Fruit fly (Drosophila melanogaster) whole organism, prepupa: Measurements from ENCODE around the gene Swip-1.
A peak's percentile ranks its signal among the peaks of the same experiment; 100 is the strongest.

Source experiments
- Blimp-1 ChIP-seq: fragments of 200-800 bp; sonication (Bioruptor generic); optimal IDR thresholded peaks from 3 replicates; lab custom pipeline; 2017; ENCODE audit warnings: missing biosample characterization, missing genetic modification characterization, mild to moderate bottlenecking, moderate library complexity, missing genetic modification reagents
- CG10631 ChIP-seq: fragments of 200-800 bp; sonication (Bioruptor generic); optimal IDR thresholded peaks from 2 replicates; lab custom pipeline; 2016; ENCODE audit warnings: missing biosample characterization, missing genetic modification characterization
- CG10669 ChIP-seq: fragments of 200-800 bp; sonication (Bioruptor generic); optimal IDR thresholded peaks from 3 replicates; lab custom pipeline; 2018; ENCODE audit warnings: missing biosample characterization, mild to moderate bottlenecking, missing genetic modification characterization, moderate library complexity
- CG11294 ChIP-seq: fragments of 200-800 bp; sonication (Bioruptor generic); IDR thresholded peaks from 2 replicates; pipeline ENCODE4 v1.3.6; 2022; ENCODE audit warnings: missing biosample characterization, missing genetic modification characterization
- CG11762 ChIP-seq: fragments of 200-800 bp; sonication (Bioruptor generic); optimal IDR thresholded peaks from 3 replicates; lab custom pipeline; 2016; ENCODE audit warnings: missing biosample characterization, missing genetic modification characterization; ENCODE audit not compliant: insufficient read depth
- CG15336 ChIP-seq: fragments of 200-800 bp; sonication (Bioruptor generic); IDR thresholded peaks from 2 replicates; pipeline ENCODE4 v1.3.6; 2022; ENCODE audit warnings: missing biosample characterization, missing genetic modification characterization
- CG1621 ChIP-seq: fragments of 200-800 bp; sonication (Bioruptor generic); optimal IDR thresholded peaks from 3 replicates; lab custom pipeline; 2018; ENCODE audit warnings: missing biosample characterization, mild to moderate bottlenecking, missing genetic modification characterization
- CG16779 ChIP-seq: fragments of 200-800 bp; sonication (Bioruptor generic); optimal IDR thresholded peaks from 3 replicates; lab custom pipeline; 2017; ENCODE audit warnings: missing biosample characterization, mild to moderate bottlenecking, missing genetic modification characterization
- CG31627 ChIP-seq: fragments of 200-800 bp; sonication (Bioruptor generic); optimal IDR thresholded peaks from 3 replicates; lab custom pipeline; 2016; ENCODE audit warnings: missing biosample characterization, missing genetic modification characterization
- CG32006 ChIP-seq: fragments of 200-800 bp; sonication (Bioruptor generic); optimal IDR thresholded peaks from 3 replicates; lab custom pipeline; 2017; ENCODE audit warnings: missing biosample characterization, mild to moderate bottlenecking, missing genetic modification characterization
- CG3919 ChIP-seq: fragments of 200-800 bp; sonication (Bioruptor generic); optimal IDR thresholded peaks from 3 replicates; lab custom pipeline; 2016; ENCODE audit warnings: missing biosample characterization, missing genetic modification characterization
- CG6276 ChIP-seq: fragments of 200-800 bp; sonication (Bioruptor generic); optimal IDR thresholded peaks from 2 replicates; lab custom pipeline; 2017; ENCODE audit warnings: missing biosample characterization, mild to moderate bottlenecking, missing genetic modification characterization
- CG6792 ChIP-seq: fragments of 200-800 bp; sonication (Bioruptor generic); optimal IDR thresholded peaks from 3 replicates; lab custom pipeline; 2016; ENCODE audit warnings: missing biosample characterization, missing genetic modification characterization
- CG6808 ChIP-seq: fragments of 200-800 bp; sonication (Bioruptor generic); optimal IDR thresholded peaks from 3 replicates; lab custom pipeline; 2017; ENCODE audit warnings: missing biosample characterization, missing genetic modification characterization, mild to moderate bottlenecking, moderate library complexity, missing genetic modification reagents
- CG6854 ChIP-seq: fragments of 200-800 bp; sonication (Bioruptor generic); optimal IDR thresholded peaks from 2 replicates; lab custom pipeline; 2017; ENCODE audit warnings: missing biosample characterization, mild to moderate bottlenecking, missing genetic modification characterization
- CG8319 ChIP-seq: fragments of 200-800 bp; sonication (Bioruptor generic); optimal IDR thresholded peaks from 3 replicates; lab custom pipeline; 2016; ENCODE audit warnings: missing biosample characterization, missing genetic modification characterization
- CG8632 ChIP-seq: fragments of 200-800 bp; sonication (Bioruptor generic); optimal IDR thresholded peaks from 3 replicates; lab custom pipeline; 2016; ENCODE audit warnings: missing biosample characterization, missing genetic modification characterization
- CG9139 ChIP-seq: fragments of 200-800 bp; sonication (Bioruptor generic); optimal IDR thresholded peaks from 3 replicates; lab custom pipeline; 2017; ENCODE audit warnings: missing biosample characterization, mild to moderate bottlenecking, missing genetic modification characterization
- Eip75B ChIP-seq: fragments of 200-800 bp; sonication (Bioruptor generic); optimal IDR thresholded peaks from 3 replicates; lab custom pipeline; 2016; ENCODE audit warnings: missing biosample characterization, missing genetic modification characterization
- Eip93F ChIP-seq: fragments of 200-800 bp; sonication (Bioruptor generic); optimal IDR thresholded peaks from 2 replicates; lab custom pipeline; 2016; ENCODE audit warnings: missing biosample characterization, mild to moderate bottlenecking, missing genetic modification characterization
- Ets21C ChIP-seq: fragments of 200-800 bp; sonication (Bioruptor generic); optimal IDR thresholded peaks from 3 replicates; lab custom pipeline; 2016; ENCODE audit warnings: missing biosample characterization, missing genetic modification characterization
- Ets96B ChIP-seq: fragments of 200-800 bp; optimal IDR thresholded peaks from 2 replicates; lab custom pipeline; 2019; ENCODE audit warnings: missing biosample characterization, mild to moderate bottlenecking, missing genetic modification characterization, moderate library complexity
- Hr39 ChIP-seq: fragments of 200-800 bp; sonication (Bioruptor generic); optimal IDR thresholded peaks from 2 replicates; lab custom pipeline; 2016; ENCODE audit warnings: missing biosample characterization, missing genetic modification characterization
- Hr4 ChIP-seq: fragments of 200-800 bp; sonication (Bioruptor generic); optimal IDR thresholded peaks from 3 replicates; lab custom pipeline; 2016; ENCODE audit warnings: missing biosample characterization, missing genetic modification characterization
- Met ChIP-seq: fragments of 200-800 bp; sonication (Bioruptor generic); optimal IDR thresholded peaks from 3 replicates; lab custom pipeline; 2016; ENCODE audit warnings: missing biosample characterization, missing genetic modification characterization
- OdsH ChIP-seq: fragments of 200-800 bp; sonication (Bioruptor generic); optimal IDR thresholded peaks from 3 replicates; lab custom pipeline; 2016; ENCODE audit warnings: missing biosample characterization, missing genetic modification characterization
- Sox102F ChIP-seq: fragments of 200-800 bp; sonication (Bioruptor generic); optimal IDR thresholded peaks from 2 replicates; lab custom pipeline; 2016; ENCODE audit warnings: missing biosample characterization, mild to moderate bottlenecking, missing genetic modification characterization
- Sox14 ChIP-seq: fragments of 200-800 bp; sonication (Bioruptor generic); optimal IDR thresholded peaks from 3 replicates; lab custom pipeline; 2016; ENCODE audit warnings: missing biosample characterization, missing genetic modification characterization
- Sox15 ChIP-seq: fragments of 200-800 bp; sonication (Bioruptor generic); optimal IDR thresholded peaks from 3 replicates; lab custom pipeline; 2016; ENCODE audit warnings: missing biosample characterization, missing genetic modification characterization
- achi ChIP-seq: fragments of 200-800 bp; sonication (Bioruptor generic); optimal IDR thresholded peaks from 3 replicates; lab custom pipeline; 2016; ENCODE audit warnings: missing biosample characterization, missing genetic modification characterization
- acj6 ChIP-seq: fragments of 200-800 bp; sonication (Bioruptor generic); optimal IDR thresholded peaks from 3 replicates; lab custom pipeline; 2016; ENCODE audit warnings: missing biosample characterization, missing genetic modification characterization
- cyc ChIP-seq: fragments of 200-800 bp; sonication (Bioruptor generic); optimal IDR thresholded peaks from 3 replicates; lab custom pipeline; 2016; ENCODE audit warnings: missing biosample characterization, missing genetic modification characterization
- dac ChIP-seq: fragments of 200-800 bp; sonication (Bioruptor generic); optimal IDR thresholded peaks from 2 replicates; lab custom pipeline; 2017; ENCODE audit warnings: missing biosample characterization, mild to moderate bottlenecking, missing genetic modification characterization
- dsx ChIP-seq: fragments of 200-800 bp; optimal IDR thresholded peaks from 3 replicates; lab custom pipeline; 2019; ENCODE audit warnings: missing biosample characterization, mild to moderate bottlenecking, missing genetic modification characterization, moderate library complexity; ENCODE audit not compliant: poor library complexity, severe bottlenecking
- eg ChIP-seq: fragments of 200-800 bp; sonication (Bioruptor generic); IDR thresholded peaks from 3 replicates; pipeline ENCODE4 v1.3.6; 2022; ENCODE audit warnings: missing biosample characterization, missing genetic modification characterization
- esn ChIP-seq: fragments of 200-800 bp; sonication (Bioruptor generic); optimal IDR thresholded peaks from 2 replicates; lab custom pipeline; 2016; ENCODE audit warnings: missing biosample characterization, mild to moderate bottlenecking, missing genetic modification characterization, moderate library complexity
- fd59A ChIP-seq: fragments of 200-800 bp; sonication (Bioruptor generic); optimal IDR thresholded peaks from 2 replicates; lab custom pipeline; 2017; ENCODE audit warnings: missing biosample characterization, mild to moderate bottlenecking, missing genetic modification characterization, missing genetic modification reagents
- fd85E ChIP-seq: fragments of 200-800 bp; sonication (Bioruptor generic); optimal IDR thresholded peaks from 3 replicates; lab custom pipeline; 2016; ENCODE audit warnings: missing biosample characterization, missing genetic modification characterization
- fkh ChIP-seq: fragments of 200-800 bp; sonication (Bioruptor generic); optimal IDR thresholded peaks from 3 replicates; lab custom pipeline; 2017; ENCODE audit warnings: missing biosample characterization, mild to moderate bottlenecking, missing genetic modification characterization, moderate library complexity
- lz ChIP-seq: fragments of 200-800 bp; sonication (Bioruptor generic); optimal IDR thresholded peaks from 3 replicates; lab custom pipeline; 2016; ENCODE audit warnings: missing biosample characterization, missing genetic modification characterization
- net ChIP-seq: fragments of 200-800 bp; sonication (Bioruptor generic); optimal IDR thresholded peaks from 3 replicates; lab custom pipeline; 2016; ENCODE audit warnings: missing biosample characterization, missing genetic modification characterization
- pdm3 ChIP-seq: fragments of 200-800 bp; sonication (Bioruptor generic); optimal IDR thresholded peaks from 3 replicates; lab custom pipeline; 2016; ENCODE audit warnings: missing biosample characterization, missing genetic modification characterization
- salr ChIP-seq, 2 experiments: fragments of 200-800 bp; sonication (Bioruptor generic); optimal IDR thresholded peaks; 3 replicates each; lab custom pipeline; 2016 to 2018; ENCODE audit warnings: missing biosample characterization in 2 of 2, missing genetic modification characterization in 2 of 2, mild to moderate bottlenecking in 1 of 2
- spab ChIP-seq: fragments of 200-800 bp; sonication (Bioruptor generic); optimal IDR thresholded peaks from 2 replicates; lab custom pipeline; 2017; ENCODE audit warnings: missing biosample characterization, mild to moderate bottlenecking, missing genetic modification characterization, missing genetic modification reagents
- ss ChIP-seq, 2 experiments: fragments of 200-800 bp; sonication (Bioruptor generic); optimal IDR thresholded peaks; 2 replicates in 1 of 2; 3 replicates in 1 of 2; lab custom pipeline; 2017 to 2018; ENCODE audit warnings: mild to moderate bottlenecking in 2 of 2, missing biosample characterization in 2 of 2, missing genetic modification characterization in 2 of 2, moderate library complexity in 1 of 2
- svp ChIP-seq: fragments of 200-800 bp; sonication (Bioruptor generic); peaks from one replicate; lab custom pipeline; 2016; ENCODE audit warnings: missing biosample characterization, missing genetic modification characterization

Swip-1 gene

dm6 chr2L:18954255-18954715 lies 32.8 kb downstream of the Swip-1 start, which contains the start of gene CG10621 (continued):
- no peak for TF ChIP-seq lz (GFP tag; lab: Kevin White, UChicago)
- no peak for TF ChIP-seq cyc (GFP tag; lab: Kevin White, UChicago)
- TF ChIP-seq Met (GFP tag; lab: Kevin White, UChicago): no peak
- no peak for TF ChIP-seq CG15336 (GFP tag; lab: Robert Waterston, UW)
- TF ChIP-seq Ets21C (GFP tag; lab: Kevin White, UChicago): no peak
- no peak for TF ChIP-seq CG8632 (GFP tag; lab: Kevin White, UChicago)
- TF ChIP-seq Blimp-1 (GFP tag; lab: Kevin White, UChicago): no peak
- peak; percentile 35 for TF ChIP-seq fkh (GFP tag; lab: Kevin White, UChicago)
- no peak for TF ChIP-seq acj6 (GFP tag; lab: Kevin White, UChicago)
- TF ChIP-seq net (GFP tag; lab: Kevin White, UChicago): peak; percentile 33
- TF ChIP-seq CG8319 (GFP tag; lab: Kevin White, UChicago): no peak
- TF ChIP-seq CG3919: no peak
- TF ChIP-seq ss (GFP tag; optimal IDR thresholded peaks at IDR 0.05; lab: Kevin White, UChicago): peak in 1 of 2 experiments; percentile 32
- TF ChIP-seq dsx (GFP tag; lab: Kevin White, UChicago): no peak
- no peak for TF ChIP-seq Hr39 (GFP tag; lab: Kevin White, UChicago)
- TF ChIP-seq CG6854 (GFP tag; lab: Kevin White, UChicago): peak; percentile 57
- no peak for TF ChIP-seq Hr4 (GFP tag; lab: Kevin White, UChicago)
- no peak for TF ChIP-seq Sox15
- TF ChIP-seq fd59A (GFP tag; lab: Kevin White, UChicago): no peak
- TF ChIP-seq CG6792 (GFP tag; lab: Kevin White, UChicago): no peak
- no peak for TF ChIP-seq CG11762 (GFP tag; lab: Kevin White, UChicago)

DNA sequence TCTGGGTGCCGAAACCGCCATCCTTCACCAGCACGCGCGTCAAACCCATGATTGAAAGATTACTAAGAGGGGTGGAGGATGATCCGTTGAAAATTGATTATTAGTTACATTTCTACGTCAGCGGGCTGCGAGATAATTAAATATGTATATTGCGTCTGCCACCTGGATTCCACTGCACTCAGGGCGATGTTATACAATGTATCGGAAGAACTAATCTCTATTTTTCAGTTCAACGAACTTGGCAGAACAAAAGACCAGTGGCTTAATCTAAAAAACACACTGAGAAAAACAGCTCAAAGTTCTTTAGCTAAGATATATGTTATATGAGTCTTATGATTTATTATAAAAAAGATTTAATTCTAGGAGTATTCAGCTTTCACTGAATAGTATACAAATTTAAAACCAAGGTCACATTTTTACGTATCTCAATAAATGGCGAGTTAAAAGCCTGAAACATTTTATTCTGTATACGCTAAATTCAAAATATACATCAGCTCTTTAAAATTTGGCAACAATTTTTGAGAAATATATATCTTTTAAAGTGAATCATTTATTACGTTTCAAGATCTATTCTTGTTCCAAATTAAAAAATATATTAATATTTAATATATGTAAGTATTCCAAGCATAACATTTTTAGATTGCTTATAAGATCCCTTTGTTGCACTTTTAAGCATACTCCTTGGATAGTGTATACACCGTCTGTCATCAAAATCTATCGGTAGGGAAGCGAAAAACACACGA lies 33.4 kb downstream of the Swip-1 start:
- no peak for TF ChIP-seq CG6854 (GFP tag; lab: Kevin White, UChicago)
- TF ChIP-seq acj6 (GFP tag; lab: Kevin White, UChicago): peak; percentile 11
- TF ChIP-seq OdsH (GFP tag; lab: Kevin White, UChicago): no peak
- TF ChIP-seq cyc (GFP tag; lab: Kevin White, UChicago): no peak
- no peak for TF ChIP-seq CG8632 (GFP tag; lab: Kevin White, UChicago)
- TF ChIP-seq CG6276 (GFP tag; lab: Kevin White, UChicago): no peak
- TF ChIP-seq dsx (GFP tag; lab: Kevin White, UChicago): peak; percentile 40
- TF ChIP-seq spab (GFP tag; lab: Kevin White, UChicago): no peak
- TF ChIP-seq dac: no peak
- TF ChIP-seq CG9139 (GFP tag; lab: Kevin White, UChicago): no peak
- no peak for TF ChIP-seq ss (GFP tag; optimal IDR thresholded peaks at IDR 0.05; lab: Kevin White, UChicago)
- no peak for TF ChIP-seq CG16779
- no peak for TF ChIP-seq CG10631 (GFP tag; lab: Kevin White, UChicago)
- no peak for TF ChIP-seq Eip93F (GFP tag; lab: Kevin White, UChicago)
- TF ChIP-seq achi (GFP tag; lab: Kevin White, UChicago): no peak
- peak; percentile 17 for TF ChIP-seq CG32006
- no peak for TF ChIP-seq svp
- TF ChIP-seq pdm3 (GFP tag; lab: Kevin White, UChicago): no peak
- no peak for TF ChIP-seq Ets96B (tag; lab: Kevin White, UChicago)
- TF ChIP-seq Sox102F (GFP tag; lab: Kevin White, UChicago): no peak
- no peak for TF ChIP-seq Eip75B (GFP tag; lab: Kevin White, UChicago)
- TF ChIP-seq eg (GFP tag; lab: Robert Waterston, UW): no peak
- no peak for TF ChIP-seq salr (GFP tag; optimal IDR thresholded peaks at IDR 0.05; lab: Kevin White, UChicago)
- no peak for TF ChIP-seq Sox14 (GFP tag; lab: Kevin White, UChicago)
- no peak for TF ChIP-seq CG6808 (GFP tag; lab: Kevin White, UChicago)
- no peak for TF ChIP-seq CG31627 (GFP tag; lab: Kevin White, UChicago)
- no peak for TF ChIP-seq CG10669 (GFP tag; lab: Kevin White, UChicago)
- no peak for TF ChIP-seq net (GFP tag; lab: Kevin White, UChicago)
- TF ChIP-seq fd85E: no peak
- TF ChIP-seq CG11294: no peak
- TF ChIP-seq fd59A (GFP tag; lab: Kevin White, UChicago): no peak
- TF ChIP-seq CG1621: no peak
- TF ChIP-seq CG8319 (GFP tag; lab: Kevin White, UChicago): no peak
- TF ChIP-seq CG6792 (GFP tag; lab: Kevin White, UChicago): no peak
- TF ChIP-seq esn: peak; percentile 35
- peak; percentile 17 for TF ChIP-seq Met (GFP tag; lab: Kevin White, UChicago)
- TF ChIP-seq Blimp-1 (GFP tag; lab: Kevin White, UChicago): no peak
